Fruit fly (Drosophila melanogaster): ENCODE data around the gene CG16815.

CG16815 gene

dm6 chr2L:13191894-13192293 lies 37.7 kb upstream of the CG16815 start, which contains the start of the genes CG16974 and Edem2 (continued):
- TF ChIP-seq BEAF-32 (GFP tag; optimal IDR thresholded peaks at IDR 0.05) (peak; percentile 56), tio (GFP tag; optimal IDR thresholded peaks at IDR 0.05) (no peak), CG12299 (tag; optimal IDR thresholded peaks at IDR 0.05) (peak; percentile 69), tap (tag; optimal IDR thresholded peaks at IDR 0.05) (no peak), br (optimal IDR thresholded peaks at IDR 0.05) (no peak), CG1233 (GFP tag; optimal IDR thresholded peaks at IDR 0.05) (peak; percentile 50), CG17802 (tag; optimal IDR thresholded peaks at IDR 0.05) (peak; percentile 20), Max (GFP tag; optimal IDR thresholded peaks at IDR 0.05) (peak; percentile 60), aop (GFP tag; IDR thresholded peaks at IDR 0.05) (no peak), CG2116 (GFP tag; optimal IDR thresholded peaks at IDR 0.05) (peak; percentile 74), CG6683 (GFP tag; optimal IDR thresholded peaks at IDR 0.05) (peak; percentile 25), klu (GFP tag; IDR thresholded peaks at IDR 0.05) (peak; percentile 73), CG12769 (tag; optimal IDR thresholded peaks at IDR 0.05) (no peak), E2f2 (GFP tag; IDR thresholded peaks at IDR 0.05) (peak; percentile 52), CG12942 (GFP tag; optimal IDR thresholded peaks at IDR 0.05) (peak; percentile 74), CG8388 (GFP tag; optimal IDR thresholded peaks at IDR 0.05) (no peak), Optix (GFP tag; IDR thresholded peaks at IDR 0.05) (peak; percentile 61; the same call in 1 of the 3 replicates), peb (GFP tag; IDR thresholded peaks at IDR 0.05) (peak; percentile 56), ase (GFP tag; IDR thresholded peaks at IDR 0.05) (peak; percentile 48; the same call in 2 of the 3 replicates), trem (tag; optimal IDR thresholded peaks at IDR 0.05) (peak; percentile 87), vvl (GFP tag; IDR thresholded peaks at IDR 0.05) (peak; percentile 86), Nf-YB (GFP tag; optimal IDR thresholded peaks at IDR 0.05) (peak; percentile 40), CG4282 (GFP tag; optimal IDR thresholded peaks at IDR 0.05) (no peak), CG4820 (GFP tag; optimal IDR thresholded peaks at IDR 0.05) (peak; percentile 64), Aef1 (GFP tag; IDR thresholded peaks at IDR 0.05) (peak; percentile 70), sens (GFP tag) (no peak), Abd-B (GFP tag; optimal IDR thresholded peaks at IDR 0.05) (no peak), gsb (GFP tag; IDR thresholded peaks at IDR 0.05) (no peak), crc (GFP tag; optimal IDR thresholded peaks at IDR 0.05) (no peak), CG33557 (GFP tag; optimal IDR thresholded peaks at IDR 0.05) (peak; percentile 52), sqz (GFP tag; optimal IDR thresholded peaks at IDR 0.05) (no peak), Bgb (GFP tag; IDR thresholded peaks at IDR 0.05; ENCODE audit: partially characterized antibody) (no peak), CG12071 (GFP tag; optimal IDR thresholded peaks at IDR 0.05) (no peak), Awh (GFP tag; IDR thresholded peaks at IDR 0.05) (peak; percentile 55), ham (GFP tag; IDR thresholded peaks at IDR 0.05) (no peak), Oli (tag; optimal IDR thresholded peaks at IDR 0.05) (no peak), Sry-δ (GFP tag; optimal IDR thresholded peaks at IDR 0.05) (peak; percentile 3), CG11085 (GFP tag; IDR thresholded peaks at IDR 0.05) (no peak; the same call in 1 of the 2 replicates), Trl (optimal IDR thresholded peaks at IDR 0.05) (no peak), Trl (GFP tag; optimal IDR thresholded peaks at IDR 0.05) (no peak), Taf1 (GFP tag; IDR thresholded peaks at IDR 0.05) (0 out of 2 replicates have a peak, but pooled peaks have one; percentile 26), fu2 (GFP tag; optimal IDR thresholded peaks at IDR 0.05) (no peak), schlank (tag; optimal IDR thresholded peaks at IDR 0.05) (no peak), CG2199 (GFP tag; IDR thresholded peaks at IDR 0.05) (no peak), CG14860 (GFP tag; IDR thresholded peaks at IDR 0.05; ENCODE audit: partially characterized antibody) (no peak), mld (GFP tag; IDR thresholded peaks at IDR 0.05; ENCODE audit: partially characterized antibody) (no peak), chm (GFP tag; IDR thresholded peaks at IDR 0.05) (no peak), Mrtf (GFP tag; IDR thresholded peaks at IDR 0.05) (peak; percentile 52; the same call in 1 of the 3 replicates), HHEX (GFP tag; optimal IDR thresholded peaks at IDR 0.05) (no peak), CG18599 (GFP tag; optimal IDR thresholded peaks at IDR 0.05) (no peak), CG2678 (tag; optimal IDR thresholded peaks at IDR 0.05) (no peak), CG8359 (GFP tag; optimal IDR thresholded peaks at IDR 0.05; ENCODE audit: borderline replicate concordance) (no peak)

All from whole organism, embryonic.